Worm (Caenorhabditis elegans): ENCODE data around the gene ttbk-4.
A peak's percentile ranks its signal among the peaks of the same experiment; 100 is the strongest.

DNA sequence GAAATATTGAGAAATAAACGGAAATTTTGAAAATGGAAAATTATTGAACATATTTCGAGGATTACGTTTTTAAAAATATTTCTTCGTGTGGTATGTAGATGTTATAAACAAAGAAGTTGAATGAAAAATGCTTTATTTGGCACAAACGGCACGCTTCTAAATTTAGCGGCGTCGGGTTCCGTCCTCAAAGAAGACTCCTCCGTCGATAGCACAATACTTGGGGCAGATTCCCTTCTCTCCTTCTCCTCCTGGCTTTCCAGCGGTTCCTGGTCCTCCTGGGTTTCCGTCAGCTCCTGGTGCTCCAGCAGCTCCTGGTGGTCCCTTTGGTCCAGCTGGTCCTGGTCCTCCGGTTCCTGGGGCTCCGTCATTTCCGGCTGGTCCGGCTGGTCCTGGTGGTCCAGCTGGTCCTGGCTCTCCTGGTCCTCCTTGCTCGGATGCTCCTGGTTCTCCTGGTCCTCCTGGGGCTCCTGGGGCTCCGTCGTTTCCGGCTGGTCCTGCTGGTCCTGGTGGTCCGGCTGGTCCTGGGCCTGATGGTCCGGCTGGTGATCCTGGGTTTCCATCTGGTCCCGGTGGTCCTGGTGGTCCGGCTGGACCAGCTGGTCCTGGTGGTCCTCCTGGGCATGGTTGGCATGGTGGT lies 9.5 kb upstream of the ttbk-4 start, which contains the start of gene W01B6.8:
- no peak for TF ChIP-seq ekl-4 (GFP tag; IDR thresholded peaks at IDR 0.05)
- TF ChIP-seq rcor-1 (GFP tag; IDR thresholded peaks at IDR 0.05): no peak
- TF ChIP-seq rpc-1 (optimal IDR thresholded peaks at IDR 0.05): no peak
- no peak for TF ChIP-seq rpc-1 (tag; optimal IDR thresholded peaks at IDR 0.05)
- no peak for TF ChIP-seq lin-40 (tag; optimal IDR thresholded peaks at IDR 0.05)
- TF ChIP-seq dox-1 (GFP tag; IDR thresholded peaks at IDR 0.05): peak; percentile 35; the same call in 1 of the 2 replicates
- TF ChIP-seq nhr-80 (tag; optimal IDR thresholded peaks at IDR 0.05): no peak
- TF ChIP-seq ceh-58 (GFP tag; IDR thresholded peaks at IDR 0.05): no peak
- no peak for TF ChIP-seq pha-4 (tag; optimal IDR thresholded peaks at IDR 0.05)
- TF ChIP-seq nfyb-1 (GFP tag; IDR thresholded peaks at IDR 0.05): no peak
- TF ChIP-seq lin-54 (GFP tag; optimal IDR thresholded peaks at IDR 0.05): no peak

All from whole organism, young adult.